Fruit fly (Drosophila melanogaster): ENCODE results near the gene tut.
A peak's percentile ranks its signal among the peaks of the same experiment; 100 is the strongest.

DNA sequence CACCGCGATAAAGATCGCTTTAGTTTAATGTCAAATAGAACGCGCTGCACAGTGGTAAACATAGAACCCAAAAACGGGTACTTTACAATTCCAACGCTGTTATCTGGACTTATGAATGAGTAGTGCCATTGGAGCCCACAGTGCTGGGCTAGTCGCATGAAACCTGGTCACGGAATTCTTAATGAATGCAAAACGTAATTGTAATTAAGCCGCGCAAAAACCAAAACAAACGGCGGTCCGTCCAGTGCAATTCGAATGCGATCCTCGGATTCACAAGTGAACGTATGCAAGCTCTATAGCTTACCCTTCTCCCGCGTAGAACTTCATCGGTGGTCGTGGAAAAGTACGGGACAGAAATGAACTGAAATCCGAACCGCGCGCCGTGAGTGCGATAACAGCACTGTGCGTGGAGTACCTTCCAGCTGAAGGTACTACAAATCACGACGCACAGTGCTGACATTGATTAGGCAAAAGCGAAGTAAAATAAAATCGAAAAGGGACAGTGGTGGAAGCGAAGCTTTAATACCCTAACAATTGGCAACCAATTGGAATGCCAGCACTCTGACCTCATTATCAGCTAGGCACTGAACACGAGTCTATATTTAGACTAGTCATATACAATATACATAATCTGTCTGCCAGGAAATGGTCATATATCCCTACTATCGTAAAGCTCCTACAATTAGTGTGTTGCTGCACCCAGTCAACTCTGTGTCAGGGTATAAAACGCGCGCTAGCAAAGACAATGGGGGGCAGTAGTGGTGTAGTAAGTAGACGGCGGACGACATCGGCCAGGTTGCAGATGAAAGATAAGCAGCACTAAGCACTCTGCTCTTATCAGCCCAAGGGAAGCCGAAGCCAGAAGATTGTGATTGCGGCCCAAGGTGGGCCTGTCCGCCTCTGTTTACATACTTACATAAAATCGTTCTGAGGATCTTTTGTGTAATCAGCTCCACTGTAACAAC lies 25.0 kb downstream of the tut start:
- TF ChIP-seq tj (GFP tag; optimal IDR thresholded peaks at IDR 0.05) (peak; percentile 55), CG7045 (GFP tag; optimal IDR thresholded peaks at IDR 0.05) (peak; percentile 27), cic (GFP tag; optimal IDR thresholded peaks at IDR 0.05) (peak; percentile 94), bab1 (GFP tag; optimal IDR thresholded peaks at IDR 0.05) (peak; percentile 5), ovo (GFP tag; optimal IDR thresholded peaks at IDR 0.05) (no peak), CG11617 (GFP tag; optimal IDR thresholded peaks at IDR 0.05) (peak; percentile 81), pad (GFP tag; optimal IDR thresholded peaks at IDR 0.05) (peak; percentile 20), CG12768 (GFP tag; optimal IDR thresholded peaks at IDR 0.05) (peak; percentile 70), Crg-1 (GFP tag; optimal IDR thresholded peaks at IDR 0.05) (peak; percentile 24)

Data from whole organism, adult.